Fruit fly (Drosophila melanogaster) Kc167 (cell line): ENCODE measurements around the gene Patj.

Source experiments
- Myc ChIP-seq: fragments of >200 bp; optimal IDR thresholded peaks from 2 replicates; lab custom pipeline; 2017; ENCODE audit warnings: missing external identifiers
- Sin3A ChIP-seq: fragments of >200 bp; optimal IDR thresholded peaks from 2 replicates; lab custom pipeline; 2018; ENCODE audit warnings: missing external identifiers
- h ChIP-seq: fragments of >200 bp; optimal IDR thresholded peaks from 3 replicates; lab custom pipeline; 2018; ENCODE audit warnings: missing external identifiers
- insv ChIP-seq: fragments of >200 bp; optimal IDR thresholded peaks from 3 replicates; lab custom pipeline; 2018; ENCODE audit warnings: missing external identifiers
- psq ChIP-seq: fragments of >200 bp; optimal IDR thresholded peaks from 2 replicates; lab custom pipeline; 2017; ENCODE audit warnings: missing external identifiers
- ttk ChIP-seq: sonication (Bioruptor generic); optimal IDR thresholded peaks from 2 replicates; lab custom pipeline; 2017; ENCODE audit warnings: missing external identifiers

Gene Patj

dm6 chr3L:1798649-1799048 is at the start of gene Patj:
Gene Patj (plus strand): TSS chr3L:1798803.
- no peak for TF ChIP-seq insv (lab: Kevin White, UChicago)

dm6 chr3L:1754262-1754661 is 44.3 kb upstream of the Patj start:
- TF ChIP-seq psq (lab: Kevin White, UChicago) (no peak), insv (lab: Kevin White, UChicago) (no peak), Sin3A (lab: Kevin White, UChicago) (no peak), ttk (lab: Kevin White, UChicago) (no peak)

dm6 chr3L:1754935-1755334 is 43.7 kb upstream of the Patj start:
- TF ChIP-seq Myc = no peak
- TF ChIP-seq h (lab: Kevin White, UChicago) = no peak
- TF ChIP-seq ttk (lab: Kevin White, UChicago) = no peak
- TF ChIP-seq insv (lab: Kevin White, UChicago) = no peak
- no peak for TF ChIP-seq psq (lab: Kevin White, UChicago)
- TF ChIP-seq Sin3A (lab: Kevin White, UChicago) = no peak

- TF ChIP-seq Sin3A (lab: Kevin White, UChicago) (no peak), ttk (lab: Kevin White, UChicago) (no peak), insv (lab: Kevin White, UChicago) (no peak), Myc (no peak), psq (lab: Kevin White, UChicago) (no peak), h (lab: Kevin White, UChicago) (no peak)
Measured at dm6 chr3L:1755458-1755984, 43.1 kb upstream of the Patj start, which contains the start of gene Cht2. Gene Cht2 (minus strand): TSS chr3L:1755934.

- TF ChIP-seq Sin3A (lab: Kevin White, UChicago) = no peak
- no peak for TF ChIP-seq psq (lab: Kevin White, UChicago)
- no peak for TF ChIP-seq insv (lab: Kevin White, UChicago)
- no peak for TF ChIP-seq ttk (lab: Kevin White, UChicago)
- no peak for TF ChIP-seq Myc
- TF ChIP-seq h (lab: Kevin White, UChicago) = no peak
Measured at dm6 chr3L:1756143-1756542, 42.5 kb upstream of the Patj start, which contains the start of gene CG8001. Gene CG8001 (plus strand): TSS chr3L:1756159.

- no peak for TF ChIP-seq Myc
- no peak for TF ChIP-seq psq (lab: Kevin White, UChicago)
- no peak for TF ChIP-seq ttk (lab: Kevin White, UChicago)
- TF ChIP-seq Sin3A (lab: Kevin White, UChicago) = no peak
- TF ChIP-seq insv (lab: Kevin White, UChicago) = no peak
- no peak for TF ChIP-seq h (lab: Kevin White, UChicago)
Measured at dm6 chr3L:1771658-1772057, 26.9 kb upstream of the Patj start, which contains the start of gene Dhc62B. Gene Dhc62B (minus strand): TSS chr3L:1771758.

dm6 chr3L:1772593-1772992 is 26.0 kb upstream of the Patj start:
- TF ChIP-seq Myc (no peak), ttk (lab: Kevin White, UChicago) (no peak), h (lab: Kevin White, UChicago) (no peak), insv (lab: Kevin White, UChicago) (no peak), Sin3A (lab: Kevin White, UChicago) (no peak), psq (lab: Kevin White, UChicago) (no peak)

- TF ChIP-seq Myc (no peak), insv (lab: Kevin White, UChicago) (no peak), h (lab: Kevin White, UChicago) (no peak), psq (lab: Kevin White, UChicago) (no peak), Sin3A (lab: Kevin White, UChicago) (no peak), ttk (lab: Kevin White, UChicago) (no peak)
Measured at dm6 chr3L:1774713-1775648, 23.6 kb upstream of the Patj start, which contains the start of the genes CG13933 and PolD2. Gene CG13933 (minus strand): TSS chr3L:1775147. Gene PolD2 (plus strand): TSS chr3L:1775633.

- TF ChIP-seq Sin3A (lab: Kevin White, UChicago) (no peak), psq (lab: Kevin White, UChicago) (no peak), insv (lab: Kevin White, UChicago) (no peak), ttk (lab: Kevin White, UChicago) (no peak), Myc (no peak), h (lab: Kevin White, UChicago) (no peak)
Measured at dm6 chr3L:1777249-1777648, 21.4 kb upstream of the Patj start, which contains the start of the genes CG2021 and mRpL46. Gene CG2021 (minus strand): TSS chr3L:1777411. Gene mRpL46 (plus strand): TSS chr3L:1777439.

dm6 chr3L:1784092-1784491 is 14.5 kb upstream of the Patj start:
- no peak for TF ChIP-seq insv (lab: Kevin White, UChicago)
- no peak for TF ChIP-seq psq (lab: Kevin White, UChicago)
- TF ChIP-seq Myc = no peak
- TF ChIP-seq ttk (lab: Kevin White, UChicago) = no peak
- TF ChIP-seq h (lab: Kevin White, UChicago) = no peak
- TF ChIP-seq Sin3A (lab: Kevin White, UChicago) = no peak

- TF ChIP-seq Sin3A (lab: Kevin White, UChicago) (no peak), Myc (no peak), insv (lab: Kevin White, UChicago) (no peak), h (lab: Kevin White, UChicago) (no peak), psq (lab: Kevin White, UChicago) (no peak), ttk (lab: Kevin White, UChicago) (no peak)
Measured at dm6 chr3L:1789339-1789738, 9.3 kb upstream of the Patj start.
